Fruit fly (Drosophila melanogaster) Kc167 (cell line): ENCODE data around the gene CG44005.

ENCODE experiments used
- Myc ChIP-seq: fragments of >200 bp; optimal IDR thresholded peaks from 2 replicates; lab custom pipeline; 2017; ENCODE audit warnings: missing external identifiers
- Sin3A ChIP-seq: fragments of >200 bp; optimal IDR thresholded peaks from 2 replicates; lab custom pipeline; 2018; ENCODE audit warnings: missing external identifiers
- h ChIP-seq: fragments of >200 bp; optimal IDR thresholded peaks from 3 replicates; lab custom pipeline; 2018; ENCODE audit warnings: missing external identifiers
- insv ChIP-seq: fragments of >200 bp; optimal IDR thresholded peaks from 3 replicates; lab custom pipeline; 2018; ENCODE audit warnings: missing external identifiers
- psq ChIP-seq: fragments of >200 bp; optimal IDR thresholded peaks from 2 replicates; lab custom pipeline; 2017; ENCODE audit warnings: missing external identifiers
- ttk ChIP-seq: sonication (Bioruptor generic); optimal IDR thresholded peaks from 2 replicates; lab custom pipeline; 2017; ENCODE audit warnings: missing external identifiers

Gene CG44005

DNA sequence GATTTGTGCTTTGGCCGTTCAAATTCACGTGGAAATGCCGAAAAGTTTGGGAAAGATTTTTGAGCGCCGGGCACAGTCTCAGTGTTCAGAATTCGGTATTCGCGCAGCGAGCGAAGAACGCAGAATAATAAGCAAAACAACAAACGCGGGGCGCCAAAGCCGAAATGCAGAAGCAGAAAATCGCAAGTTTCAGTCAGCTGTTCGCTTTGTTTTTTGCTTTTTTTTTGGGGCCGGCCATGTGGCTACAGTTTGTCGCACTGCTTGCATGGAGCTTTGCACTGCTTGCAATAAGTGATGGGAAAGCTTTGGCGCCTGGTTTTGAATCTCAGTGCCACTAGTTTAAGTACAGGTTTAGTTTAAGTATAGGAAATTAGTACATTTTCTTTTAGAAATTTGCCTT, 46.0 kb downstream of the CG44005 start:
- TF ChIP-seq h, result no peak

DNA sequence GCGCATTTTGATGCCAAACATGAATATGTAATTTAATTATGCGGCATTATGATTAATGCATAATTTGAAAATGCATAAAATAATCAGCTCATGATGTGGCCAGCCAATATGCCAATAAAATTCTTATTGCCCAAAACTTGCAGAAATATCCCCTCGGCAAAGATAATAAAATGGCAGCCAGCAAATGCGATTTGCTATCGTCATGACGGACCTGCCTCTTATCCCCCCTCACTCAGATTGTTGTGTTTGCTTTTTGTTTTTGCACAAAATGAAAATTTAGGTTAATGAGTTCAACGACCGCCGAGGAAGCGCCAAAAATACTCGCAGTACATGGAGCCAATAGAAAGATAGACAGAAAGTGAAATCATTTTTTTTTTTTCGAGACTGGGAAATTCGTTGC, 47.3 kb downstream of the CG44005 start:
- TF ChIP-seq psq, result no peak
- no peak for TF ChIP-seq insv (lab: Kevin White, UChicago)

DNA sequence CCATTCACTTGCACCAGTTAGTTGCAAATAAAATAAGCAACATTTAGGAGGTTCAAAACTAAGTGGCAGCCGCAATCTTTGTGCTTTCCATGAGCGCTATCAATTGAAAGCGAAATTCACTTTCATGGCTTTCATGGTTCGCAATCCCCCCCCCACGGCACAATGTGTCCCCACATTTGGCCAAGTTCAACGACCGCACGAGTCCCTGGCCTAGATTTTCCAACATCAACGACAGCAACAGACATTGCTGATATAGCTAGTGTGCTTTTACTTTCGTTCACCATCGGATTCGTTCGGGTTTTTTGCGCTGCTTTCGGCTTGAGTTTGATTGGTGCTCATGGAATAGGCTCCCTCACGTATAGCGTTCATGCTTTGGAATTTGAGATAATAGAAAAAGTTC, 48.3 kb downstream of the CG44005 start:
- no peak for TF ChIP-seq h

DNA sequence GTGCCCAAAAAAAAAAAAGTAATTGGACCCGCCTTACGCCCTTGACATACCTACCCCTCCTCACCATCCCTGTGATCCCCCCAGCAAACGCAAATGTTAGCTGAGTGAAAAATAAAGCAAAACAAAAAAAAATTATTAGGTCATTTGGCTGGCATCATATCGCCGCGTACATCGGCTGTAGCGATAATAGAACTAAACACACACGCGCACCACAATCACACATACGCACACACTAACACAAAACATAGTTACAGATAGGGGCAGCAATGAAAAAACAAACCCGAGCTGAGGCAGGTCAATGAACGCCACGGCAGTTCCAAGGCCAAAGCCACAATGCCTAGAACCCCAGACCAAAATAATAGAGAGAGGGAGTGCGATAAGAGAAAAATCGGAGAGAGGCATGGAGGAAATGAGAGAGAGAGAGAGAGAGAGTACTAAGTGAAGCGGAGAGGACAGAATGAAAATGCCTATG, 49.4 kb downstream of the CG44005 start:
- TF ChIP-seq Sin3A (lab: Kevin White, UChicago) (no peak), Myc (lab: Kevin White, UChicago) (no peak), insv (lab: Kevin White, UChicago) (no peak), h (no peak), psq (no peak), ttk (no peak)

DNA sequence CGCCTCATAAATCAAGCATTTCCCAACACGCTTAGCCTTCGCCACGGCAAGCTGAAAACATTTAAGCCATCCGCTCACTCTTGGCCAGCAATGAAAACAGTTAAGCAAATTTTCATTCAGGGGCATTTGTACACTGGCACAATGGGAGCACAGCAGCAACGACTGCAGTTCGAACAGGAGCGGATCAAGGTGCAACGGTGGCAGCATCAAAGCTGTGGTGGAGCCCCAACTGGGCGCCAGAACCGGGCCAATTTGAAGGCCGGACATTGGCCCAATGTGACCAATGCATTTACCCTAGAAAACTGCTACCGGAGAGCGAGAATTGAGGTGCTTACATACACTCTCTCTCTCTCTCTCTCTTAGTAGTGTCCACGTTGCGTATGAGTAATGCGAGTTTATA, 50.0 kb downstream of the CG44005 start:
- no peak for TF ChIP-seq Sin3A (lab: Kevin White, UChicago)
- TF ChIP-seq psq, result no peak
- TF ChIP-seq h, result no peak
- no peak for TF ChIP-seq insv (lab: Kevin White, UChicago)
- no peak for TF ChIP-seq ttk

DNA sequence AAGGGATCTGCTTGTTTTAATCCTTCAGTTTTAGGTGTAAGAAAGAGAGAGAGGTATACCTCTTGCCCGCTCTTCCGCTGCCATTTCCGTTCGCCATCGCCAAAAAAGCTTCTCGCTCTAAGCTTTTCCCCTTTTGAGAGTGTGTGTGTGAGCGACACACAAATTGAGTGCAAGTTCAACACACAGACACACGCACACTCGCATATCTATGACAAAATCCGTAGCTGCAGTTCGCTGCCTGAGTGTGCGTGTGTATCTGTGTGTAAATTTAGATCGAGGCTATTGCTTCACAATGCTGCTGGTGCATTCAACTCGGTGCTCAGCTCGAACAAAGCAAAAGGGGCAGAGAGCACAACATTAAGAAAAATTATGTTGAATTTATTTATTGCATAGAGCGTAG, 51.0 kb downstream of the CG44005 start:
- TF ChIP-seq Sin3A (lab: Kevin White, UChicago), result no peak
